Worm (Caenorhabditis elegans) whole organism, young adult: ENCODE measurements around the gene M01E10.3.

ENCODE experiments used
- K11D2.4 ChIP-seq: fragments of 200-800 bp; sonication (Bioruptor generic); IDR thresholded peaks from 2 replicates; pipeline ENCODE4 v1.3.6; 2022; ENCODE audit warnings: missing genetic modification reagents, missing genetic modification characterization, missing compliant biosample characterization
- T07F8.4 ChIP-seq: sonication (generic microtip); optimal IDR thresholded peaks from 2 replicates; lab custom pipeline; 2016; ENCODE audit warnings: mild to moderate bottlenecking, missing genetic modification characterization, moderate library complexity, missing compliant biosample characterization
- ama-1 ChIP-seq, 3 experiments: fragments of 150-350 bp in 1 of 3; sonication (generic microtip) in 2 of 3; optimal IDR thresholded peaks; 2 replicates each; lab custom pipeline; 2014 to 2018; ENCODE audit warnings: missing biosample characterization in 2 of 3, missing genetic modification characterization in 2 of 3, missing genetic modification reagents in 2 of 3
- ets-4 ChIP-seq: fragments of 200-800 bp; sonication (Bioruptor generic); optimal IDR thresholded peaks from 2 replicates; lab custom pipeline; 2018; ENCODE audit warnings: mild to moderate bottlenecking, missing genetic modification characterization, missing compliant biosample characterization
- hlh-12 ChIP-seq: sonication (generic microtip); optimal IDR thresholded peaks from 2 replicates; lab custom pipeline; 2016; ENCODE audit warnings: missing genetic modification characterization, missing compliant biosample characterization
- lin-54 ChIP-seq: fragments of 200-800 bp; sonication (Bioruptor generic); optimal IDR thresholded peaks from 2 replicates; lab custom pipeline; 2018; ENCODE audit warnings: mild to moderate bottlenecking, missing genetic modification characterization, missing compliant biosample characterization
- lsl-1 ChIP-seq: fragments of 200-800 bp; sonication (Bioruptor generic); optimal IDR thresholded peaks from 2 replicates; lab custom pipeline; 2018; ENCODE audit warnings: mild to moderate bottlenecking, missing genetic modification characterization, moderate library complexity, missing compliant biosample characterization

DNA sequence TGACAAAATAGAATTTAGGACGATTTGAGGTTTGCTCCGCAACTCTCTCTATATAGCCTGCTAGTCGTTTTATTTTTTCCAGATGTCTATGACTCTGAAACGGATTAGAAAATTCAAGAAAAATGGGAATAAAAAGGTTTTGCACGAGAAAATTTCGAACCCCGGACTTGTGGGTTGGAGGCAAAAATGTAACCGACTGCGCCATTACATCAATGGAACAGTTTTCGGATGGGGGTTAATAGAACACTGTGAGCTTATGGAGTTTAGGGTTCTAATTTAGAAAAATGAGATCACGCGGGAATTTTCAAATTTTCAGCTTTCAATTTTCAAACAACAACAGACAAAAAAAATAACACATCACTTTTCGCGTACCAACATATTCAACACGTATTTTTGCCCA, 22.2 kb downstream of the M01E10.3 start:
- TF ChIP-seq K11D2.4 (GFP tag; lab: Robert Waterston, UW) (no peak; the same call in 1 of the 2 replicates), ets-4 (GFP tag; lab: Kevin White, UChicago) (no peak), hlh-12 (tag; lab: Kevin White, UChicago) (no peak), T07F8.4 (no peak), lin-54 (no peak), ama-1 (optimal IDR thresholded peaks at IDR 0.05; lab: Kevin White, UChicago) (no peak), ama-1 (GFP tag; optimal IDR thresholded peaks at IDR 0.05; lab: Kevin White, UChicago) (peak in 1 of 2 experiments; percentile 60), lsl-1 (GFP tag; lab: Kevin White, UChicago) (no peak)
